Worm (Caenorhabditis elegans): ENCODE data around the gene nstp-3.

Gene nstp-3

DNA sequence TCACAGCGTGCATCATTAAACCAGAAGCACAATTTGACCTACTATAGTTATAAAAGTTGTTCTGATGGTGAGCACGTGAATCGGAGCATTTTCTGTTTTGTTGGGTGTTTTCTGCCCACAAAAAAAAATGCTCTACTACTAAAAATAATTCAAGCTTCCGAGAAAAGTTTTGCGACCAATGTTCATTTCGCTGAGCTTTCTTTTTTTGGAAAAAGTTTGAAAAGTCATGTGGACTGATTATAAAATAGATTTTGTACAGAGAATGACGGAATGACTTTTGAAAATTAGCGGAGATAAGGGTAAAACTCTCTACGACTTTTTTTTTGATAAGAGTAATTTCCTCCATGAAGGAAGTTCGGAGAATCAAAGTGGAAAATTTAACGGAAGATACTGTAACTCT is 28.5 kb downstream of the nstp-3 start:
- TF ChIP-seq elt-3 (tag; optimal IDR thresholded peaks at IDR 0.05) (no peak), nhr-47 (tag; optimal IDR thresholded peaks at IDR 0.05) (peak; percentile 39), ceh-82 (tag; optimal IDR thresholded peaks at IDR 0.05) (no peak), lin-13 (GFP tag; optimal IDR thresholded peaks at IDR 0.05) (no peak), mdl-1 (tag; optimal IDR thresholded peaks at IDR 0.05) (no peak), nhr-84 (tag; optimal IDR thresholded peaks at IDR 0.05) (no peak), tlp-1 (tag; optimal IDR thresholded peaks at IDR 0.05) (no peak), snu-23 (GFP tag; optimal IDR thresholded peaks at IDR 0.05) (no peak), lin-39 (tag; optimal IDR thresholded peaks at IDR 0.05) (no peak), mab-9 (GFP tag; IDR thresholded peaks at IDR 0.05) (no peak), sox-4 (tag; optimal IDR thresholded peaks at IDR 0.05) (peak; percentile 57), irx-1 (tag; optimal IDR thresholded peaks at IDR 0.05) (no peak), ets-5 (GFP tag; IDR thresholded peaks at IDR 0.05) (no peak), egl-13 (tag; optimal IDR thresholded peaks at IDR 0.05) (no peak), dpl-1 (GFP tag; optimal IDR thresholded peaks at IDR 0.05) (no peak), unc-30 (tag; optimal IDR thresholded peaks at IDR 0.05) (no peak), ztf-4 (tag; optimal IDR thresholded peaks at IDR 0.05) (no peak), blmp-1 (tag; optimal IDR thresholded peaks at IDR 0.05) (no peak), rnt-1 (tag; optimal IDR thresholded peaks at IDR 0.05) (no peak), aly-2 (tag; optimal IDR thresholded peaks at IDR 0.05) (no peak), ceh-88 (GFP tag; IDR thresholded peaks at IDR 0.05) (no peak), efl-1 (optimal IDR thresholded peaks at IDR 0.05) (no peak), efl-1 (GFP tag; optimal IDR thresholded peaks at IDR 0.05 in 1 of 2) (no peak), F16B12.6 (tag; optimal IDR thresholded peaks at IDR 0.05) (no peak), alr-1 (tag; optimal IDR thresholded peaks at IDR 0.05; ENCODE audit: borderline replicate concordance) (no peak), lin-15B (tag; optimal IDR thresholded peaks at IDR 0.05) (no peak), hlh-17 (GFP tag; optimal IDR thresholded peaks at IDR 0.05; ENCODE audit: borderline replicate concordance) (no peak), ceh-90 (tag; optimal IDR thresholded peaks at IDR 0.05) (no peak), elt-2 (tag; optimal IDR thresholded peaks at IDR 0.05) (peak; percentile 76), ceh-63 (GFP tag; optimal IDR thresholded peaks at IDR 0.05) (no peak), lin-35 (GFP tag; optimal IDR thresholded peaks at IDR 0.05) (no peak), fkh-8 (tag; optimal IDR thresholded peaks at IDR 0.05) (peak; percentile 67), lir-3 (tag; optimal IDR thresholded peaks at IDR 0.05; ENCODE audit: poor library complexity) (no peak), xbp-1 (tag; optimal IDR thresholded peaks at IDR 0.05) (no peak), lin-14 (GFP tag; optimal IDR thresholded peaks at IDR 0.05) (peak; percentile 23), nhr-85 (tag) (no peak), efl-3 (GFP tag; optimal IDR thresholded peaks at IDR 0.05) (no peak), nhr-19 (GFP tag; conservative IDR thresholded peaks at IDR 0.05) (0 out of 2 replicates have a peak, but pooled peaks have one; percentile 3), unc-98 (GFP tag; IDR thresholded peaks at IDR 0.05) (no peak), ces-1 (GFP tag; optimal IDR thresholded peaks at IDR 0.05) (no peak), nhr-71 (tag; optimal IDR thresholded peaks at IDR 0.05) (peak; percentile 58), C16A3.4 (tag; optimal IDR thresholded peaks at IDR 0.05) (no peak), aha-1 (tag; optimal IDR thresholded peaks at IDR 0.05) (no peak), dsc-1 (tag; optimal IDR thresholded peaks at IDR 0.05) (no peak), sptf-1 (tag; optimal IDR thresholded peaks at IDR 0.05) (no peak)

DNA sequence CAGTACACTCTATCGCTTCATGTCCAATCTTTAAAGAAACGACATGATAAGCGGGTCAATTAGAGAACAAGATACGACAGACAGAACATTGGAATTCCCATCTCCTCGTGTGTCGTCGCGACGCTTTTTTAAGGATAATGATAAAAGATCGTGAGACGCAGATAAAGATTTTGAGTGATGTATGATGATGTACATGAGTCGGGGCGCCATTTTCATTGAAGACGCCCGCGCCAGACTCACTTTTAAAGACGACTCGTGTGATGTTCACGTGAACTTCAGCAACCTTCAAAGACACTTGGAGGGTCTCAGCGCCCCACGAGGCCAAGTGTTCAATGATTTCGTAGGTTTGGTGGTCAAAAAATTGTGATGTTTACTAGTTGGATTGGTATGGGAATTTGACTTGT is 29.7 kb downstream of the nstp-3 start:
- TF ChIP-seq xbp-1 (tag; optimal IDR thresholded peaks at IDR 0.05) (peak; percentile 38), nhr-20 (tag; optimal IDR thresholded peaks at IDR 0.05) (peak; percentile 93), lin-14 (GFP tag; optimal IDR thresholded peaks at IDR 0.05) (peak; percentile 94), grh-1 (GFP tag; IDR thresholded peaks at IDR 0.05) (peak; percentile 70), elt-3 (tag; optimal IDR thresholded peaks at IDR 0.05) (peak in 5 of 6 experiments; percentile 72 to 92 (median 78)), mep-1 (tag; optimal IDR thresholded peaks at IDR 0.05) (peak; percentile 10), nhr-28 (tag; optimal IDR thresholded peaks at IDR 0.05) (no peak), C16A3.4 (tag; optimal IDR thresholded peaks at IDR 0.05) (peak; percentile 24), snpc-4 (tag; optimal IDR thresholded peaks at IDR 0.05) (no peak), nhr-84 (tag; optimal IDR thresholded peaks at IDR 0.05) (no peak), snu-23 (GFP tag; optimal IDR thresholded peaks at IDR 0.05) (peak; percentile 76), nhr-85 (tag) (peak; percentile 98), elt-2 (tag; optimal IDR thresholded peaks at IDR 0.05) (peak; percentile 70), mdl-1 (tag; optimal IDR thresholded peaks at IDR 0.05) (peak in 1 of 2 experiments; percentile 92), fkh-10 (GFP tag; optimal IDR thresholded peaks at IDR 0.05) (no peak), nhr-90 (tag; optimal IDR thresholded peaks at IDR 0.05; ENCODE audit: poor library complexity) (peak; percentile 84), nhr-76 (tag; optimal IDR thresholded peaks at IDR 0.05) (peak; percentile 10), irx-1 (tag; optimal IDR thresholded peaks at IDR 0.05) (peak; percentile 5), nhr-71 (tag; optimal IDR thresholded peaks at IDR 0.05) (peak; percentile 92)

Measured in whole organism, L1 larva.